Worm (Caenorhabditis elegans): ENCODE measurements around the gene samt-1.

The samt-1 gene

DNA sequence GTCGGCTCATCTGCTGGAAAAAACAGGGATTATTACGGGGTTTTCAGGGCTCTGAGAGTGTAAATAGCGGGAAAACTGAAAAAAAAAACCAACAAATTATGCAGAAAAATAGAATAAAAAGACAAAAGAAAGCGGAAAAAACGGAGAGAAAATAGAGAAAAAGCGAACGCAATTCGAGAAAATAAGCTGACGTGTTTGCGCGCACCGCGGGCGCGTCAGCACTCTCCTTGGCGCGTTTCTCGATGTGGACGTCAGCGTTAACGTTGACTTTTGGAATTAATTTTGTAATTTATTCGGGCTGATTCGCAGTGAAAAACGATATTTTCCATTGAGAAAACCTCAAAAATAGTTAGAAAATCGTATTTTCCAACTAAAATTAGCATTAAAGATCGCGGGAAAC, 2.8 kb upstream of the samt-1 start, which contains the start of gene manf-1 (continued):
- TF ChIP-seq tbx-2 (tag; optimal IDR thresholded peaks at IDR 0.05) (peak; percentile 39), R02D3.7 (tag; optimal IDR thresholded peaks at IDR 0.05) (no peak), lsy-12 (tag; optimal IDR thresholded peaks at IDR 0.05) (peak; percentile 38), nhr-77 (tag; optimal IDR thresholded peaks at IDR 0.05) (no peak), elt-2 (tag; optimal IDR thresholded peaks at IDR 0.05) (peak; percentile 39), unc-39 (tag; optimal IDR thresholded peaks at IDR 0.05) (no peak), hmg-11 (tag; optimal IDR thresholded peaks at IDR 0.05) (peak; percentile 71), nhr-237 (tag; optimal IDR thresholded peaks at IDR 0.05) (no peak), eor-1 (tag; optimal IDR thresholded peaks at IDR 0.05) (no peak), unc-62 (GFP tag; optimal IDR thresholded peaks at IDR 0.05) (no peak), pha-4 (tag; optimal IDR thresholded peaks at IDR 0.05) (peak; percentile 70), nhr-28 (tag; optimal IDR thresholded peaks at IDR 0.05) (no peak), ceh-9 (tag; optimal IDR thresholded peaks at IDR 0.05) (no peak)

ce11 chrIV:2935194-2935593, 4.0 kb downstream of the samt-1 start:
- TF ChIP-seq snpc-4 (tag; optimal IDR thresholded peaks at IDR 0.05) (no peak), ceh-28 (tag; optimal IDR thresholded peaks at IDR 0.05) (no peak), tbx-2 (tag; optimal IDR thresholded peaks at IDR 0.05) (no peak), ama-1 (optimal IDR thresholded peaks at IDR 0.05) (no peak), mdl-1 (tag; optimal IDR thresholded peaks at IDR 0.05) (no peak), nhr-23 (tag; optimal IDR thresholded peaks at IDR 0.05) (no peak), nhr-67 (tag; optimal IDR thresholded peaks at IDR 0.05) (no peak), nhr-28 (tag; optimal IDR thresholded peaks at IDR 0.05) (no peak)

DNA sequence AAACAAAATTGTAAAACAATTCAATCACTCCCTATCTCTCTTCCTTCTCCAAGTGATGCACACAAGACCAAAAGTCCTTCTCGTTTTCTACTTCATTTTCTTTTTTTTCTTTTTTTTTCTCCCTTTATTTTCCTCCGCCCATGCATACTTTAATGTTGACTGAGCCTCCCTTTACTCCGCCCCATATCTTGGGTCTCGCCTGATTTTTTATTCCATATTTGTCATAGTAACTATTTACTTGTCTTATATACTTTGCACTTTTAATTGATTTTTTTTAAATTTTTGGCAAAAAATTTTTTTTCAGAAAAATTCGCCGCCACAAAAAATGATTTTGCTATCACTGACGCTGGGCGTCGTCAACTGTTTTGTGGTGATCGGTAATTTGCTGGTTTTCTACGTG, 28.6 kb downstream of the samt-1 start, which contains the start of gene ser-6:
Gene ser-6, plus strand, starts transcription at position 301 of the 400 bp plus-strand sequence.
- TF ChIP-seq nhr-67 (tag; optimal IDR thresholded peaks at IDR 0.05), result no peak
- no peak for TF ChIP-seq R02D3.7 (tag; optimal IDR thresholded peaks at IDR 0.05)
- no peak for TF ChIP-seq ceh-16 (tag; optimal IDR thresholded peaks at IDR 0.05)
- no peak for TF ChIP-seq fkh-10 (GFP tag; optimal IDR thresholded peaks at IDR 0.05)
- TF ChIP-seq sea-2 (GFP tag; optimal IDR thresholded peaks at IDR 0.05), result no peak
- no peak for TF ChIP-seq elt-3 (tag; optimal IDR thresholded peaks at IDR 0.05)
- no peak for TF ChIP-seq unc-39 (tag; optimal IDR thresholded peaks at IDR 0.05)
- TF ChIP-seq lin-39 (tag; optimal IDR thresholded peaks at IDR 0.05), result no peak
- no peak for TF ChIP-seq ceh-9 (tag; optimal IDR thresholded peaks at IDR 0.05)
- no peak for TF ChIP-seq ama-1 (optimal IDR thresholded peaks at IDR 0.05)
- no peak for TF ChIP-seq nhr-11 (tag; optimal IDR thresholded peaks at IDR 0.05)

DNA sequence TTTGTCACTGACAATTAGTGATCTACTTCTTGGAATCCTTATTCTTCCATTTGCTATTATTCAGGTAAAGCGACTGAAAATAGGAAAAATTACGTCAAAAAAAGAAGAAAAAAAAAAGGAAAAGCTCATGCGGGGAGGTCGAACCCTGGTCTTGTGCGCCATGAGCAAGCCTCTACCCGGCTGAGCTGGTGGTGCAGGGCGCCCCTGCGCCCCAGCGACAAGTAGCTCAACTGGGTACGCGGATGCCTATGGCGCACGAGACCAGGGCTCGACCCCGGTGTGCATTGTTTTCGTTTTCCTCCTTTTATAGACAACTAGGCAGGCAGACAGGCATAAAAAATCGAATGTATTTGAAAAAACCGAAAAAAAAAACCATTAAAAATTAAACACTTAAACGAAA, 29.0 kb downstream of the samt-1 start:
- TF ChIP-seq daf-12 (tag; optimal IDR thresholded peaks at IDR 0.05) (no peak), mdl-1 (tag; optimal IDR thresholded peaks at IDR 0.05) (no peak), nhr-76 (tag; optimal IDR thresholded peaks at IDR 0.05) (no peak)

DNA sequence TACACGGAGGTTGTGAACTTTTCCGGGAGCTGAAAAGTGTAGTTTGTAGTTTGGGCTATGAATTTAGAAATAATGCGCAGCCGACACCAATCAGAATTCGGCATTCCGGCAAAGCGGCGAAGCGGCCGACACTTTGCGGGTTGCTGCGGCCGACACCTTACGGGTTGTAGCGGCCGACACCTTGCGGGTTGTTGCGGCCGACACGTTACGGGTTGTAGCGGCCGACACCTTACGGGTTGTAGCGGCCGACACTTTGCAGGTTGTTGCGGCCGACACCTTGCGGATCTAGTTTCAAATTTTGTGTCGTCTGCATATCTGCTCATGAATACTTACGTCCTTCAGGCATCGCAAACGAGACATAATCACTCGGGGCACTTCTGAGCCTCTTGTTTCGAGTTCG, 35.7 kb downstream of the samt-1 start:
- TF ChIP-seq lin-15B (tag; optimal IDR thresholded peaks at IDR 0.05) (no peak), mdl-1 (tag; optimal IDR thresholded peaks at IDR 0.05) (no peak), egl-27 (tag; optimal IDR thresholded peaks at IDR 0.05) (no peak), fkh-10 (GFP tag; optimal IDR thresholded peaks at IDR 0.05) (no peak), ama-1 (optimal IDR thresholded peaks at IDR 0.05) (no peak), ceh-82 (tag; optimal IDR thresholded peaks at IDR 0.05) (no peak), ceh-16 (tag; optimal IDR thresholded peaks at IDR 0.05) (no peak), eor-1 (tag; optimal IDR thresholded peaks at IDR 0.05) (no peak), zag-1 (tag; optimal IDR thresholded peaks at IDR 0.05) (no peak), nhr-23 (tag; optimal IDR thresholded peaks at IDR 0.05) (no peak)

ce11 chrIV:2969399-2969990, 38.3 kb downstream of the samt-1 start, which contains the start of gene Y54G2A.57:
Gene Y54G2A.57 (plus strand): TSS chrIV:2969940.
- TF ChIP-seq jun-1 (tag; optimal IDR thresholded peaks at IDR 0.05) (no peak), ztf-4 (tag; optimal IDR thresholded peaks at IDR 0.05) (no peak), eor-1 (tag; optimal IDR thresholded peaks at IDR 0.05) (no peak), ceh-82 (tag; optimal IDR thresholded peaks at IDR 0.05) (no peak), R02D3.7 (tag; optimal IDR thresholded peaks at IDR 0.05) (no peak), ceh-28 (tag; optimal IDR thresholded peaks at IDR 0.05) (no peak), lin-15B (tag; optimal IDR thresholded peaks at IDR 0.05) (no peak), fkh-2 (tag; optimal IDR thresholded peaks at IDR 0.05) (no peak), ZK546.5 (tag; optimal IDR thresholded peaks at IDR 0.05) (no peak), mdl-1 (tag; optimal IDR thresholded peaks at IDR 0.05) (no peak), pha-4 (tag; optimal IDR thresholded peaks at IDR 0.05) (no peak), elt-1 (tag; optimal IDR thresholded peaks at IDR 0.05) (no peak), snpc-4 (tag; optimal IDR thresholded peaks at IDR 0.05) (no peak), daf-12 (tag; optimal IDR thresholded peaks at IDR 0.05) (no peak), nhr-43 (tag; optimal IDR thresholded peaks at IDR 0.05; ENCODE audit: poor library complexity, severe bottlenecking) (no peak), nhr-25 (tag; optimal IDR thresholded peaks at IDR 0.05) (no peak), nhr-77 (tag; optimal IDR thresholded peaks at IDR 0.05) (no peak), aly-2 (tag; optimal IDR thresholded peaks at IDR 0.05) (no peak)
